Worm (Caenorhabditis elegans) whole organism, L2 larva: ENCODE data around the gene Y45F3A.9.

ENCODE experiments used
- aly-2 ChIP-seq: fragments of 150-350 bp; optimal IDR thresholded peaks from 2 replicates; lab custom pipeline; 2014; ENCODE audit warnings: missing biosample characterization, missing genetic modification characterization
- ama-1 ChIP-seq: fragments of 150-350 bp; optimal IDR thresholded peaks from 2 replicates; lab custom pipeline; 2018; ENCODE audit warnings: inconsistent platforms
- egl-27 ChIP-seq: sonication (generic microtip); optimal IDR thresholded peaks from 3 replicates; lab custom pipeline; 2017; ENCODE audit warnings: missing biosample characterization, missing genetic modification reagents, missing genetic modification characterization
- elt-1 ChIP-seq: fragments of 150-350 bp; optimal IDR thresholded peaks from 2 replicates; lab custom pipeline; 2014; ENCODE audit warnings: missing biosample characterization, missing genetic modification characterization
- lin-39 ChIP-seq: fragments of 150-350 bp; optimal IDR thresholded peaks from 2 replicates; lab custom pipeline; 2014; ENCODE audit warnings: missing biosample characterization, missing genetic modification reagents, missing genetic modification characterization
- lsy-2 ChIP-seq, 2 experiments: fragments of 150-350 bp in 1 of 2; sonication (generic microtip) in 1 of 2; optimal IDR thresholded peaks; 2 replicates each; lab custom pipeline; 2014 to 2017; ENCODE audit warnings: missing biosample characterization in 2 of 2, missing genetic modification characterization in 2 of 2
- nhr-11 ChIP-seq: fragments of 150-350 bp; optimal IDR thresholded peaks from 2 replicates; lab custom pipeline; 2014; ENCODE audit warnings: missing biosample characterization, missing genetic modification characterization
- unc-39 ChIP-seq: fragments of 150-350 bp; optimal IDR thresholded peaks from 2 replicates; lab custom pipeline; 2014; ENCODE audit warnings: missing biosample characterization, missing genetic modification characterization
- unc-62 ChIP-seq: fragments of 150-350 bp; optimal IDR thresholded peaks from 2 replicates; lab custom pipeline; 2014; ENCODE audit warnings: missing biosample characterization, missing genetic modification reagents, missing genetic modification characterization

ce11 chrIII:10632590-10633402 lies 37.8 kb upstream of the Y45F3A.9 start, which contains the start of gene Y39A1A.10:
- TF ChIP-seq lsy-2 (tag; optimal IDR thresholded peaks at IDR 0.05; lab: Kevin White, UChicago) (peak in 1 of 2 experiments; percentile 54), ama-1 (lab: Kevin White, UChicago) (no peak), egl-27 (tag; lab: Kevin White, UChicago) (no peak), elt-1 (no peak), aly-2 (no peak), lin-39 (tag; lab: Kevin White, UChicago) (no peak), unc-39 (no peak), unc-62 (no peak), nhr-11 (tag; lab: Kevin White, UChicago) (no peak)
